Worm (Caenorhabditis elegans) whole organism, young adult: Measurements from ENCODE around the gene F43C11.12.

Source experiments
- Y53G8AR.9 ChIP-seq: fragments of 200-800 bp; sonication (Bioruptor generic); conservative IDR thresholded peaks from 2 replicates; pipeline ENCODE4 v1.3.6; 2022; ENCODE audit warnings: missing genetic modification reagents, missing genetic modification characterization, missing compliant biosample characterization
- ZK185.1 ChIP-seq: sonication (generic microtip); optimal IDR thresholded peaks from 2 replicates; lab custom pipeline; 2016; ENCODE audit warnings: mild to moderate bottlenecking, missing genetic modification characterization, missing compliant biosample characterization; ENCODE audit not compliant: poor library complexity, severe bottlenecking
- bed-2 ChIP-seq: fragments of 200-800 bp; sonication (Bioruptor generic); IDR thresholded peaks from 2 replicates; pipeline ENCODE4 v1.3.6; 2022; ENCODE audit warnings: missing genetic modification reagents, missing genetic modification characterization, missing compliant biosample characterization
- lin-35 ChIP-seq, 3 experiments: fragments of 150-350 bp in 2 of 3; sonication (generic microtip) in 1 of 3; optimal IDR thresholded peaks; 2 replicates each; lab custom pipeline; 2014 to 2018; ENCODE audit warnings: missing biosample characterization in 3 of 3, missing genetic modification characterization in 3 of 3, missing genetic modification reagents in 3 of 3
- madf-10 ChIP-seq: sonication (generic microtip); optimal IDR thresholded peaks from 2 replicates; lab custom pipeline; 2016; ENCODE audit warnings: mild to moderate bottlenecking, missing genetic modification characterization, missing compliant biosample characterization
- nfya-2 ChIP-seq: fragments of 200-800 bp; sonication (Bioruptor generic); IDR thresholded peaks from 2 replicates; pipeline ENCODE4 v1.3.6; 2022; ENCODE audit warnings: missing genetic modification reagents, missing genetic modification characterization, missing compliant biosample characterization
- nhr-179 ChIP-seq: sonication (generic microtip); optimal IDR thresholded peaks from 2 replicates; lab custom pipeline; 2016; ENCODE audit warnings: mild to moderate bottlenecking, missing genetic modification characterization, missing compliant biosample characterization
- snpc-1.1 ChIP-seq: sonication (generic microtip); optimal IDR thresholded peaks from 2 replicates; lab custom pipeline; 2017; ENCODE audit warnings: missing genetic modification characterization, mild to moderate bottlenecking, missing compliant biosample characterization, antibody characterized with exemption, moderate library complexity, missing genotype, missing genetic modification reagents; ENCODE audit not compliant: insufficient read depth
- ztf-22 ChIP-seq: fragments of 200-800 bp; sonication (Bioruptor generic); optimal IDR thresholded peaks from 2 replicates; lab custom pipeline; 2018; ENCODE audit warnings: mild to moderate bottlenecking, missing genetic modification characterization, moderate library complexity, missing compliant biosample characterization
- ztf-25 ChIP-seq: fragments of 200-800 bp; sonication (Bioruptor generic); IDR thresholded peaks from 2 replicates; pipeline ENCODE4 v1.3.6; 2022; ENCODE audit warnings: missing genetic modification reagents, missing genetic modification characterization, missing compliant biosample characterization

ce11 chrII:2399810-2400209 is 33.3 kb upstream of the F43C11.12 start:
- no peak for TF ChIP-seq bed-2 (GFP tag; lab: Robert Waterston, UW)
- TF ChIP-seq nfya-2 (GFP tag; lab: Robert Waterston, UW): no peak
- no peak for TF ChIP-seq lin-35 (GFP tag; optimal IDR thresholded peaks at IDR 0.05; lab: Kevin White, UChicago)
- TF ChIP-seq ztf-22 (GFP tag; lab: Kevin White, UChicago): no peak
- TF ChIP-seq Y53G8AR.9: no peak
- no peak for TF ChIP-seq ZK185.1
- no peak for TF ChIP-seq snpc-1.1 (tag; lab: Kevin White, UChicago)
- no peak for TF ChIP-seq nhr-179 (tag; lab: Kevin White, UChicago)
- TF ChIP-seq ztf-25 (GFP tag; lab: Robert Waterston, UW): no peak
- no peak for TF ChIP-seq madf-10 (tag; lab: Kevin White, UChicago)
